Fruit fly (Drosophila melanogaster) whole organism, embryonic: Measurements from ENCODE around the gene Eip63E.

Source experiments
- C15 ChIP-seq: fragments of 200-800 bp; sonication (Bioruptor generic); IDR thresholded peaks from 3 replicates; pipeline ENCODE4 v1.3.6; 2022; ENCODE audit warnings: missing biosample characterization, missing genetic modification characterization
- CG10267 ChIP-seq: fragments of 200-800 bp; sonication (Bioruptor generic); optimal IDR thresholded peaks from 2 replicates; lab custom pipeline; 2018; ENCODE audit warnings: missing biosample characterization, mild to moderate bottlenecking, missing genetic modification characterization, moderate library complexity
- CG12942 ChIP-seq: fragments of 200-800 bp; sonication (Bioruptor generic); optimal IDR thresholded peaks from 3 replicates; lab custom pipeline; 2016; ENCODE audit warnings: missing biosample characterization, missing genetic modification characterization
- CG13123 ChIP-seq: fragments of 200-800 bp; sonication (Bioruptor generic); optimal IDR thresholded peaks from 2 replicates; lab custom pipeline; 2016; ENCODE audit warnings: missing biosample characterization, missing genetic modification characterization
- CG13287 ChIP-seq: fragments of 200-800 bp; sonication (Bioruptor generic); IDR thresholded peaks from 2 replicates; pipeline ENCODE4 v1.3.6; 2022; ENCODE audit warnings: missing biosample characterization, missing genetic modification characterization; ENCODE audit not compliant: partially characterized antibody
- CG13296 ChIP-seq: fragments of 200-800 bp; sonication (Bioruptor generic); optimal IDR thresholded peaks from 3 replicates; lab custom pipeline; 2018; ENCODE audit warnings: missing biosample characterization, mild to moderate bottlenecking, missing genetic modification characterization
- CG13775 ChIP-seq: fragments of 200-800 bp; sonication (Bioruptor generic); optimal IDR thresholded peaks from 3 replicates; lab custom pipeline; 2017; ENCODE audit warnings: missing biosample characterization, mild to moderate bottlenecking, missing genetic modification characterization
- CG14050 ChIP-seq: fragments of 200-800 bp; sonication (Bioruptor generic); IDR thresholded peaks from 3 replicates; pipeline ENCODE4 v1.3.6; 2022; ENCODE audit warnings: missing biosample characterization, missing genetic modification characterization
- CG14441 ChIP-seq: fragments of 200-800 bp; sonication (Bioruptor generic); IDR thresholded peaks from 2 replicates; pipeline ENCODE4 v1.3.6; 2022; ENCODE audit warnings: missing biosample characterization, missing genetic modification characterization
- CG14965 ChIP-seq: fragments of 200-800 bp; sonication (Bioruptor generic); optimal IDR thresholded peaks from 2 replicates; lab custom pipeline; 2016; ENCODE audit warnings: missing biosample characterization, missing genetic modification characterization, borderline replicate concordance
- CG1792 ChIP-seq: fragments of 200-800 bp; sonication (Bioruptor generic); optimal IDR thresholded peaks from 2 replicates; lab custom pipeline; 2016; ENCODE audit warnings: missing biosample characterization, missing genetic modification characterization
- CG18764 ChIP-seq: fragments of 200-800 bp; sonication (Bioruptor generic); optimal IDR thresholded peaks from 3 replicates; lab custom pipeline; 2016; ENCODE audit warnings: missing biosample characterization, missing genetic modification characterization
- CG2199 ChIP-seq: fragments of 200-800 bp; sonication (Bioruptor generic); IDR thresholded peaks from 3 replicates; pipeline ENCODE4 v1.3.6; 2022; ENCODE audit warnings: missing biosample characterization, missing genetic modification characterization
- CG2875 ChIP-seq: fragments of 200-800 bp; sonication (Bioruptor generic); optimal IDR thresholded peaks from 2 replicates; lab custom pipeline; 2017; ENCODE audit warnings: missing biosample characterization, mild to moderate bottlenecking, missing genetic modification characterization, missing genetic modification reagents
- CG2889 ChIP-seq: fragments of 200-800 bp; sonication (Bioruptor generic); IDR thresholded peaks from 3 replicates; pipeline ENCODE4 v1.3.6; 2022; ENCODE audit warnings: missing biosample characterization, missing genetic modification characterization
- CG30020 ChIP-seq: fragments of 200-800 bp; optimal IDR thresholded peaks from 2 replicates; lab custom pipeline; 2019; ENCODE audit warnings: missing biosample characterization, mild to moderate bottlenecking, missing genetic modification characterization, moderate library complexity
- CG30403 ChIP-seq: fragments of 200-800 bp; sonication (Bioruptor generic); optimal IDR thresholded peaks from 3 replicates; lab custom pipeline; 2016; ENCODE audit warnings: missing biosample characterization, missing genetic modification characterization
- CG5180 ChIP-seq: fragments of 200-800 bp; sonication (Bioruptor generic); optimal IDR thresholded peaks from 3 replicates; lab custom pipeline; 2017; ENCODE audit warnings: missing biosample characterization, missing genetic modification characterization, mild to moderate bottlenecking, moderate library complexity, missing genetic modification reagents
- CG5953 ChIP-seq: fragments of 200-800 bp; sonication (Bioruptor generic); IDR thresholded peaks from 2 replicates; pipeline ENCODE4 v1.3.6; 2022; ENCODE audit warnings: missing biosample characterization, missing genetic modification characterization
- CG6175 ChIP-seq: fragments of 200-800 bp; sonication (Bioruptor generic); IDR thresholded peaks from 3 replicates; pipeline ENCODE4 v1.3.6; 2022; ENCODE audit warnings: missing biosample characterization, missing genetic modification characterization
- CG6654 ChIP-seq: fragments of 200-800 bp; sonication (Bioruptor generic); optimal IDR thresholded peaks from 2 replicates; lab custom pipeline; 2017; ENCODE audit warnings: missing biosample characterization, mild to moderate bottlenecking, missing genetic modification characterization
- CG7556 ChIP-seq: fragments of 200-800 bp; sonication (Bioruptor generic); optimal IDR thresholded peaks from 2 replicates; lab custom pipeline; 2017; ENCODE audit warnings: missing biosample characterization, mild to moderate bottlenecking, missing genetic modification characterization
- Dref ChIP-seq: fragments of 200-800 bp; sonication (Bioruptor generic); IDR thresholded peaks from 2 replicates; pipeline ENCODE4 v1.3.6; 2022; ENCODE audit warnings: missing biosample characterization, missing genetic modification characterization
- E2f2 ChIP-seq: fragments of 200-800 bp; sonication (Bioruptor generic); IDR thresholded peaks from 2 replicates; pipeline ENCODE4 v1.3.6; 2022; ENCODE audit warnings: missing biosample characterization, missing genetic modification characterization
- Fer2 ChIP-seq: fragments of 200-800 bp; sonication (Bioruptor generic); optimal IDR thresholded peaks from 2 replicates; lab custom pipeline; 2018; ENCODE audit warnings: missing biosample characterization, mild to moderate bottlenecking, missing genetic modification characterization, moderate library complexity
- HLH4C ChIP-seq: fragments of 200-800 bp; sonication (Bioruptor generic); IDR thresholded peaks from 3 replicates; pipeline ENCODE4 v1.3.6; 2022; ENCODE audit warnings: missing biosample characterization, missing genetic modification characterization; ENCODE audit not compliant: partially characterized antibody
- HLHmδ ChIP-seq: fragments of 200-800 bp; sonication (Bioruptor generic); optimal IDR thresholded peaks from 2 replicates; lab custom pipeline; 2018; ENCODE audit warnings: missing biosample characterization, mild to moderate bottlenecking, missing genetic modification characterization, moderate library complexity
- HmgD ChIP-seq: fragments of 200-800 bp; sonication (Bioruptor generic); optimal IDR thresholded peaks from 3 replicates; lab custom pipeline; 2016; ENCODE audit warnings: missing biosample characterization, missing genetic modification characterization
- Hr51 ChIP-seq, 2 experiments: fragments of 200-800 bp; sonication (Bioruptor generic); optimal IDR thresholded peaks; 2 replicates in 1 of 2; 3 replicates in 1 of 2; lab custom pipeline; 2016 to 2018; ENCODE audit warnings: missing biosample characterization in 2 of 2, missing genetic modification characterization in 2 of 2, mild to moderate bottlenecking in 1 of 2, moderate library complexity in 1 of 2
- Lpt ChIP-seq: fragments of >200 bp; optimal IDR thresholded peaks from 2 replicates; lab custom pipeline; 2018; ENCODE audit warnings: missing biosample characterization, missing genetic modification characterization
- Mes4 ChIP-seq: fragments of 200-800 bp; sonication (Bioruptor generic); optimal IDR thresholded peaks from 2 replicates; lab custom pipeline; 2016; ENCODE audit warnings: missing biosample characterization, missing genetic modification characterization
- Nf-YB ChIP-seq: fragments of 200-800 bp; sonication (Bioruptor generic); optimal IDR thresholded peaks from 3 replicates; lab custom pipeline; 2019; ENCODE audit warnings: missing biosample characterization, mild to moderate bottlenecking, missing genetic modification characterization, moderate library complexity
- Oli ChIP-seq: fragments of 200-800 bp; sonication (Bioruptor generic); optimal IDR thresholded peaks from 2 replicates; lab custom pipeline; 2018; ENCODE audit warnings: missing biosample characterization, mild to moderate bottlenecking, missing genetic modification characterization, moderate library complexity
- Opbp ChIP-seq: fragments of 200-800 bp; sonication (Bioruptor generic); IDR thresholded peaks from 3 replicates; pipeline ENCODE4 v1.3.6; 2022; ENCODE audit warnings: missing biosample characterization, missing genetic modification characterization; ENCODE audit not compliant: partially characterized antibody
- Ravus ChIP-seq: fragments of 200-800 bp; sonication (Bioruptor generic); IDR thresholded peaks from 2 replicates; pipeline ENCODE4 v1.3.6; 2022; ENCODE audit warnings: missing biosample characterization, missing genetic modification characterization
- ap ChIP-seq: fragments of 200-800 bp; sonication (Bioruptor generic); IDR thresholded peaks from 2 replicates; pipeline ENCODE4 v1.3.6; 2022; ENCODE audit warnings: missing biosample characterization, missing genetic modification characterization
- ash1 ChIP-seq: fragments of 200-800 bp; sonication (Bioruptor generic); optimal IDR thresholded peaks from 2 replicates; lab custom pipeline; 2018; ENCODE audit warnings: missing biosample characterization, mild to moderate bottlenecking, missing genetic modification characterization
- bab2 ChIP-seq: fragments of 200-800 bp; sonication (Bioruptor generic); optimal IDR thresholded peaks from 2 replicates; lab custom pipeline; 2016; ENCODE audit warnings: missing biosample characterization, missing genetic modification characterization
- chm ChIP-seq: fragments of 200-800 bp; sonication (Bioruptor generic); IDR thresholded peaks from 2 replicates; pipeline ENCODE4 v1.3.6; 2022; ENCODE audit warnings: missing biosample characterization, missing genetic modification characterization
- dmrt11E ChIP-seq: fragments of 200-800 bp; sonication (Bioruptor generic); optimal IDR thresholded peaks from 3 replicates; lab custom pipeline; 2018; ENCODE audit warnings: missing biosample characterization, mild to moderate bottlenecking, missing genetic modification characterization, moderate library complexity
- eyg ChIP-seq: fragments of 200-800 bp; sonication (Bioruptor generic); optimal IDR thresholded peaks from 3 replicates; lab custom pipeline; 2016; ENCODE audit warnings: missing biosample characterization, missing genetic modification characterization
- fru ChIP-seq: fragments of >200 bp; optimal IDR thresholded peaks from 2 replicates; lab custom pipeline; 2017
- gro ChIP-seq: fragments of 200-800 bp; sonication (Bioruptor generic); optimal IDR thresholded peaks from 2 replicates; lab custom pipeline; 2016; ENCODE audit warnings: missing biosample characterization, missing genetic modification characterization
- hth ChIP-seq: fragments of >200 bp; optimal IDR thresholded peaks from 2 replicates; lab custom pipeline; 2017; ENCODE audit warnings: inconsistent platforms
- pita ChIP-seq: fragments of 200-800 bp; sonication (Bioruptor generic); optimal IDR thresholded peaks from 2 replicates; lab custom pipeline; 2017; ENCODE audit warnings: missing biosample characterization, mild to moderate bottlenecking, missing genetic modification characterization
- scrt ChIP-seq: fragments of 200-800 bp; sonication (Bioruptor generic); optimal IDR thresholded peaks from 2 replicates; lab custom pipeline; 2018; ENCODE audit warnings: missing biosample characterization, mild to moderate bottlenecking, missing genetic modification characterization, moderate library complexity
- sima ChIP-seq: fragments of 200-800 bp; sonication (Bioruptor generic); optimal IDR thresholded peaks from 2 replicates; lab custom pipeline; 2016; ENCODE audit warnings: missing biosample characterization, missing genetic modification characterization
- sob ChIP-seq: fragments of 200-800 bp; sonication (Bioruptor generic); IDR thresholded peaks from 2 replicates; pipeline ENCODE4 v1.3.6; 2022; ENCODE audit warnings: missing biosample characterization, missing genetic modification characterization
- trh ChIP-seq: fragments of 200-800 bp; sonication (Bioruptor generic); optimal IDR thresholded peaks from 2 replicates; lab custom pipeline; 2016; ENCODE audit warnings: missing biosample characterization, missing genetic modification characterization
- wdn ChIP-seq: fragments of 200-800 bp; sonication (Bioruptor generic); IDR thresholded peaks from 2 replicates; pipeline ENCODE4 v1.3.6; 2022; ENCODE audit warnings: missing biosample characterization, missing genetic modification characterization
- z ChIP-seq: fragments of 200-800 bp; sonication (Bioruptor generic); IDR thresholded peaks from 3 replicates; pipeline ENCODE4 v1.3.6; 2022; ENCODE audit warnings: missing biosample characterization, missing genetic modification characterization
- zfh2 ChIP-seq: fragments of 200-800 bp; sonication (Bioruptor generic); optimal IDR thresholded peaks from 2 replicates; lab custom pipeline; 2016; ENCODE audit warnings: missing biosample characterization, missing genetic modification characterization

Eip63E gene

DNA sequence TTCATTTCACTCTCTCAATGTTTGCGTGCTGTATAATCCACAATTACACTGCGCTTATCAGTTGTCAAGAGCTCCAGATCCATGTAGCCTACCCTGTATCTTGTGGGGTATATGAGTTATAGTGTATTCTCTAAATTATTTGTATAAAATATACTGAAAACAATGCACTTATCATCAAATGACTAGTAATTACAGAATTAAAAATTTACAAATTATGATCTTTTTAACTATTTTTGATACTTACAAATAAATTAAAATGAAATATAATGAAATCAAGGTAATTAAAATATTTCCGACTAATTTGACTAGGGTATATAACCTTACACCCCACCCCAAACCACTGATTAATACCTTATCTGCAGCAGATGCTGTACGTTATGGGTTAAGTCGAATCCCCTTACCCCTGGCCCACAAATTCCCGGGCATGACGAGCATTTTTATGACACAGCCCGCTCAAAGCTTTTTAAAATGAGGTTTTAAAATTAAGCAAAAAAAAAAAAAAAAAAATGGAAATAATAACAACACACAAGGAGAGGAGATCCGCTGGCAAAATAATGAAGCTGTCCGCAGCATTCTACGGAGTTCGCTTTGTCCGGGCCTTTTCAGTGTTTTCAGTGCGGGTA, 30.4 kb upstream of the Eip63E start:
- TF ChIP-seq Ravus (GFP tag; lab: Robert Waterston, UW) (no peak), trh (no peak), sima (GFP tag; lab: Kevin White, UChicago) (no peak), CG1792 (no peak), scrt (GFP tag; lab: Kevin White, UChicago) (no peak), CG7556 (peak; percentile 42), Fer2 (tag; lab: Kevin White, UChicago) (no peak), pita (GFP tag; lab: Kevin White, UChicago) (no peak), Oli (tag; lab: Kevin White, UChicago) (peak; percentile 2), eyg (GFP tag; lab: Kevin White, UChicago) (no peak), CG5953 (GFP tag; lab: Robert Waterston, UW) (no peak), fru (lab: Kevin White, UChicago) (no peak), Dref (no peak), CG2889 (GFP tag; lab: Robert Waterston, UW) (no peak), z (GFP tag; lab: Robert Waterston, UW) (no peak), C15 (GFP tag; lab: Robert Waterston, UW) (no peak), Lpt (GFP tag; lab: Kevin White, UChicago) (no peak), CG13775 (no peak), dmrt11E (tag; lab: Kevin White, UChicago) (peak; percentile 8), HmgD (GFP tag; lab: Kevin White, UChicago) (no peak), CG2199 (GFP tag; lab: Robert Waterston, UW) (no peak), CG10267 (tag; lab: Kevin White, UChicago) (peak; percentile 24), CG30403 (GFP tag; lab: Kevin White, UChicago) (no peak), sob (GFP tag; lab: Robert Waterston, UW) (no peak), chm (GFP tag; lab: Robert Waterston, UW) (no peak), Mes4 (GFP tag; lab: Kevin White, UChicago) (no peak), E2f2 (no peak), CG30020 (tag; lab: Kevin White, UChicago) (no peak), CG13296 (GFP tag; lab: Kevin White, UChicago) (no peak), gro (GFP tag; lab: Kevin White, UChicago) (no peak), CG12942 (GFP tag; lab: Kevin White, UChicago) (no peak), CG14050 (no peak), CG5180 (GFP tag; lab: Kevin White, UChicago) (no peak), ash1 (GFP tag; lab: Kevin White, UChicago) (no peak), bab2 (GFP tag; lab: Kevin White, UChicago) (no peak), hth (lab: Kevin White, UChicago) (no peak), CG13287 (GFP tag; lab: Robert Waterston, UW) (no peak), CG13123 (no peak), CG6654 (GFP tag; lab: Kevin White, UChicago) (no peak), CG18764 (GFP tag; lab: Kevin White, UChicago) (no peak), HLH4C (GFP tag; lab: Robert Waterston, UW) (no peak), CG2875 (GFP tag; lab: Kevin White, UChicago) (no peak), Hr51 (GFP tag; optimal IDR thresholded peaks at IDR 0.05; lab: Kevin White, UChicago) (peak in 1 of 2 experiments; percentile 45), CG14965 (GFP tag; lab: Kevin White, UChicago) (no peak), zfh2 (GFP tag; lab: Kevin White, UChicago) (no peak), HLHmδ (GFP tag; lab: Kevin White, UChicago) (no peak), Opbp (GFP tag; lab: Robert Waterston, UW) (no peak), Nf-YB (GFP tag; lab: Kevin White, UChicago) (no peak), CG6175 (no peak), CG14441 (GFP tag; lab: Robert Waterston, UW) (no peak), ap (GFP tag; lab: Robert Waterston, UW) (no peak; the same call in 1 of the 2 replicates), wdn (GFP tag; lab: Robert Waterston, UW) (no peak)
